Worm (Caenorhabditis elegans) whole organism, L1 larva: ENCODE results near the gene C48B4.10.

Experiments used
- C04F5.9 ChIP-seq: sonication (generic microtip); optimal IDR thresholded peaks from 2 replicates; lab custom pipeline; 2016; ENCODE audit warnings: missing genetic modification characterization, missing compliant biosample characterization
- C34B4.2 ChIP-seq: sonication (generic microtip); optimal IDR thresholded peaks from 2 replicates; lab custom pipeline; 2017; ENCODE audit warnings: mild to moderate bottlenecking, missing genetic modification characterization, missing compliant biosample characterization
- Y116A8C.19 ChIP-seq: sonication (generic microtip); optimal IDR thresholded peaks from 2 replicates; lab custom pipeline; 2016; ENCODE audit warnings: missing compliant biosample characterization, missing genetic modification characterization, borderline replicate concordance
- ceh-82 ChIP-seq, 3 experiments: fragments of 150-350 bp in 1 of 3; sonication (generic microtip) in 2 of 3; optimal IDR thresholded peaks; 2 replicates each; lab custom pipeline; 2014 to 2017; ENCODE audit warnings: missing biosample characterization in 3 of 3, missing genetic modification characterization in 3 of 3
- ceh-88 ChIP-seq: fragments of 200-800 bp; sonication (Bioruptor generic); IDR thresholded peaks from 2 replicates; pipeline ENCODE4 v1.3.6; 2022; ENCODE audit warnings: missing genetic modification characterization, missing compliant biosample characterization
- ceh-90 ChIP-seq: sonication (generic microtip); optimal IDR thresholded peaks from 2 replicates; lab custom pipeline; 2016; ENCODE audit warnings: missing genetic modification characterization, missing compliant biosample characterization
- ces-1 ChIP-seq: fragments of 150-350 bp; optimal IDR thresholded peaks from 2 replicates; lab custom pipeline; 2014; ENCODE audit warnings: missing biosample characterization, missing genetic modification reagents, missing genetic modification characterization
- dpl-1 ChIP-seq, 3 experiments: fragments of 150-350 bp in 2 of 3; sonication (generic microtip) in 1 of 3; optimal IDR thresholded peaks; 2 replicates each; lab custom pipeline; 2014 to 2017; ENCODE audit warnings: missing biosample characterization in 3 of 3, missing genetic modification characterization in 3 of 3, missing genetic modification reagents in 3 of 3
- efl-3 ChIP-seq: fragments of 200-800 bp; sonication (Bioruptor generic); optimal IDR thresholded peaks from 2 replicates; lab custom pipeline; 2018; ENCODE audit warnings: mild to moderate bottlenecking, missing genetic modification characterization, missing compliant biosample characterization
- elt-2 ChIP-seq: sonication (generic microtip); optimal IDR thresholded peaks from 2 replicates; lab custom pipeline; 2016; ENCODE audit warnings: missing genetic modification characterization, mild to moderate bottlenecking, inconsistent platforms, missing compliant biosample characterization, missing genetic modification reagents
- elt-3 ChIP-seq, 6 experiments: fragments of 150-350 bp in 1 of 6; sonication (generic microtip); optimal IDR thresholded peaks; 2 replicates each; lab custom pipeline; 2017 to 2018; ENCODE audit warnings: missing biosample characterization in 6 of 6, missing genetic modification characterization in 6 of 6, inconsistent platforms in 1 of 6
- ets-5 ChIP-seq: fragments of 200-800 bp; sonication (Bioruptor generic); IDR thresholded peaks from 2 replicates; pipeline ENCODE4 v1.3.6; 2022; ENCODE audit warnings: missing genetic modification characterization, missing compliant biosample characterization
- fkh-4 ChIP-seq: sonication (generic microtip); optimal IDR thresholded peaks from 2 replicates; lab custom pipeline; 2016; ENCODE audit warnings: missing compliant biosample characterization, missing genetic modification characterization, borderline replicate concordance
- fkh-8 ChIP-seq: sonication (generic microtip); optimal IDR thresholded peaks from 2 replicates; lab custom pipeline; 2016; ENCODE audit warnings: mild to moderate bottlenecking, missing genetic modification characterization, missing compliant biosample characterization
- grh-1 ChIP-seq: fragments of 200-800 bp; sonication (Bioruptor generic); IDR thresholded peaks from 2 replicates; pipeline ENCODE4 v1.3.6; 2022; ENCODE audit warnings: missing genetic modification reagents, missing genetic modification characterization, missing compliant biosample characterization
- hpl-2 ChIP-seq: fragments of 150-350 bp; optimal IDR thresholded peaks from 2 replicates; lab custom pipeline; 2014; ENCODE audit warnings: missing biosample characterization, missing genetic modification reagents, missing genetic modification characterization
- isw-1 ChIP-seq: fragments of 200-800 bp; sonication (Bioruptor generic); IDR thresholded peaks from 2 replicates; pipeline ENCODE4 v1.3.6; 2022; ENCODE audit warnings: missing genetic modification characterization, missing compliant biosample characterization
- lin-15B ChIP-seq: fragments of 150-350 bp; sonication (generic microtip); optimal IDR thresholded peaks from 3 replicates; lab custom pipeline; 2014; ENCODE audit warnings: missing biosample characterization, missing genetic modification characterization
- lin-35 ChIP-seq, 2 experiments: fragments of 150-350 bp; optimal IDR thresholded peaks; 2 replicates each; lab custom pipeline; 2014; ENCODE audit warnings: missing biosample characterization in 2 of 2, missing genetic modification characterization in 2 of 2, missing genetic modification reagents in 2 of 2
- lir-3 ChIP-seq: sonication (generic microtip); optimal IDR thresholded peaks from 2 replicates; lab custom pipeline; 2016; ENCODE audit warnings: mild to moderate bottlenecking, missing genetic modification characterization, moderate library complexity, missing compliant biosample characterization; ENCODE audit not compliant: poor library complexity
- lsy-2 ChIP-seq, 2 experiments: fragments of 150-350 bp; optimal IDR thresholded peaks; 2 replicates each; lab custom pipeline; 2014; ENCODE audit warnings: missing biosample characterization in 2 of 2, missing genetic modification characterization in 2 of 2
- nhr-11 ChIP-seq: fragments of 150-350 bp; optimal IDR thresholded peaks from 2 replicates; lab custom pipeline; 2014; ENCODE audit warnings: missing biosample characterization, missing genetic modification characterization
- nhr-19 ChIP-seq: fragments of 200-800 bp; sonication (Bioruptor generic); conservative IDR thresholded peaks from 2 replicates; pipeline ENCODE4 v1.3.6; 2022; ENCODE audit warnings: missing genetic modification characterization, missing compliant biosample characterization
- nhr-20 ChIP-seq: sonication (generic microtip); optimal IDR thresholded peaks from 2 replicates; lab custom pipeline; 2016; ENCODE audit warnings: mild to moderate bottlenecking, missing genetic modification characterization, missing compliant biosample characterization
- nhr-237 ChIP-seq: fragments of 150-350 bp; optimal IDR thresholded peaks from 2 replicates; lab custom pipeline; 2014; ENCODE audit warnings: missing biosample characterization, missing genetic modification characterization
- nhr-28 ChIP-seq: fragments of 150-350 bp; optimal IDR thresholded peaks from 2 replicates; lab custom pipeline; 2014; ENCODE audit warnings: missing biosample characterization, missing genetic modification characterization
- nhr-71 ChIP-seq: sonication (generic microtip); optimal IDR thresholded peaks from 2 replicates; lab custom pipeline; 2016; ENCODE audit warnings: mild to moderate bottlenecking, missing genetic modification characterization, moderate library complexity, missing compliant biosample characterization
- nhr-76 ChIP-seq: sonication (generic microtip); optimal IDR thresholded peaks from 2 replicates; lab custom pipeline; 2017; ENCODE audit warnings: missing biosample characterization, missing genetic modification characterization
- nhr-84 ChIP-seq: sonication (generic microtip); optimal IDR thresholded peaks from 2 replicates; lab custom pipeline; 2017; ENCODE audit warnings: missing biosample characterization, missing genetic modification characterization
- nhr-90 ChIP-seq: sonication (generic microtip); optimal IDR thresholded peaks from 2 replicates; lab custom pipeline; 2016; ENCODE audit warnings: mild to moderate bottlenecking, missing genetic modification characterization, missing compliant biosample characterization; ENCODE audit not compliant: poor library complexity
- pag-3 ChIP-seq: sonication (generic microtip); optimal IDR thresholded peaks from 2 replicates; lab custom pipeline; 2017; ENCODE audit warnings: missing genetic modification characterization, mild to moderate bottlenecking, missing compliant biosample characterization, antibody characterized with exemption, borderline replicate concordance; ENCODE audit not compliant: insufficient read depth
- rnt-1 ChIP-seq: sonication (generic microtip); optimal IDR thresholded peaks from 2 replicates; lab custom pipeline; 2016; ENCODE audit warnings: mild to moderate bottlenecking, missing genetic modification characterization, moderate library complexity, missing compliant biosample characterization
- skn-1 ChIP-seq: fragments of 150-350 bp; optimal IDR thresholded peaks from 2 replicates; lab custom pipeline; 2014; ENCODE audit warnings: missing biosample characterization, missing genetic modification characterization
- swsn-7 ChIP-seq: sonication (generic microtip); optimal IDR thresholded peaks from 2 replicates; lab custom pipeline; 2016; ENCODE audit warnings: missing genetic modification characterization, missing compliant biosample characterization
- tbx-2 ChIP-seq: sonication (generic microtip); optimal IDR thresholded peaks from 2 replicates; lab custom pipeline; 2016; ENCODE audit warnings: missing genetic modification characterization, missing compliant biosample characterization
- unc-130 ChIP-seq: fragments of 150-350 bp; optimal IDR thresholded peaks from 2 replicates; lab custom pipeline; 2017; ENCODE audit warnings: missing biosample characterization, missing genetic modification characterization, inconsistent platforms
- unc-30 ChIP-seq: sonication (generic microtip); optimal IDR thresholded peaks from 2 replicates; lab custom pipeline; 2017; ENCODE audit warnings: missing biosample characterization, missing genetic modification characterization
- unc-86 ChIP-seq: sonication (generic microtip); optimal IDR thresholded peaks from 2 replicates; lab custom pipeline; 2016; ENCODE audit warnings: missing genetic modification characterization, missing compliant biosample characterization
- unc-98 ChIP-seq: fragments of 200-800 bp; sonication (Bioruptor generic); IDR thresholded peaks from 2 replicates; pipeline ENCODE4 v1.3.6; 2022; ENCODE audit warnings: missing genetic modification characterization, missing compliant biosample characterization
- vab-15 ChIP-seq: sonication (generic microtip); optimal IDR thresholded peaks from 2 replicates; lab custom pipeline; 2017; ENCODE audit warnings: missing genotype, mild to moderate bottlenecking, missing genetic modification characterization, missing compliant biosample characterization
- zag-1 ChIP-seq: fragments of 150-350 bp; optimal IDR thresholded peaks from 2 replicates; lab custom pipeline; 2014; ENCODE audit warnings: missing biosample characterization, missing genetic modification characterization

The C48B4.10 gene

DNA sequence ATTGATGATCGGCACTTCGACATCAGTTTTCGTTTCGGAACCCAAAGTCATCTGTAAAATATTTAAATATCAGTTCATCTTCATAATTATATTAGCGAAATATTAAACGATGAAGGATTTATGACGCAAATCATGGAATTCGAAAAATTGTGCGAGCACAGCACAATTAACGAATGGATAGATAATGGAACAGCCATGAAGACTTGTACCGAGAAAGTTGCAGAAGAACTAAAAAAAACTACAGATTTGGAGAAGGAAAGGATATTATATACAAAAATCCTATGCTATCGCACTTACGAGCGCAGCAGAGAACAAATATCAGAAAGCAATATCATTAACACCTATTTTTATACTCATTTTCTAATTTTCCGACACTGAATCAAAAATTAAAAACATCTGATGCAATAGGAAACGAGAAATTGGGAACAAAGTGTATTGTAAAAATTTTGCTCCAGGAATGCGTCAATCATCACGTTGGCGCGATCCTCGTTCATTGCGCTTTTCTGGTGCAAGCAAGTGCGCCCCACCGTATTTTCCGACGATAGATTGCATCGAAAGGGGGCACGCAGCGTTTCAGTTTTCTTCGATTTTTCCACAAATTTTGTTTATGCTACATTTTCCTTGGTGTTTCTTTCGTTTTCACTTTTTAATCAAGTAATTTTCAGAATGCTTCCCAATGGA, 42.8 kb downstream of the C48B4.10 start, which contains the start of the genes clu-1 and prp-40 (continued):
- TF ChIP-seq nhr-237 (tag; lab: Kevin White, UChicago) (peak; percentile 55), unc-130 (tag; lab: Kevin White, UChicago) (peak; percentile 88), ets-5 (no peak), efl-3 (GFP tag; lab: Kevin White, UChicago) (no peak), nhr-84 (tag; lab: Kevin White, UChicago) (no peak), rnt-1 (tag; lab: Kevin White, UChicago) (peak; percentile 95), unc-98 (GFP tag; lab: Robert Waterston, UW) (no peak), nhr-76 (no peak), swsn-7 (tag; lab: Kevin White, UChicago) (peak; percentile 91), isw-1 (GFP tag; lab: Robert Waterston, UW) (peak; percentile 88), nhr-11 (peak; percentile 43), grh-1 (peak; percentile 78), pag-3 (tag; lab: Kevin White, UChicago) (no peak), hpl-2 (peak; percentile 70), elt-3 (tag; optimal IDR thresholded peaks at IDR 0.05; lab: Kevin White, UChicago) (peak in 3 of 6 experiments; percentile 21 to 86 (median 68)), Y116A8C.19 (tag; lab: Kevin White, UChicago) (no peak), unc-30 (tag; lab: Kevin White, UChicago) (no peak), fkh-8 (peak; percentile 86), elt-2 (tag; lab: Kevin White, UChicago) (peak; percentile 56), dpl-1 (GFP tag; optimal IDR thresholded peaks at IDR 0.05; lab: Kevin White, UChicago) (peak; percentile 83 to 87 (median 86)), nhr-20 (tag; lab: Kevin White, UChicago) (peak; percentile 93), nhr-28 (no peak), lin-15B (tag; lab: Kevin White, UChicago) (peak; percentile 93), ceh-88 (GFP tag; lab: Robert Waterston, UW) (no peak), ces-1 (no peak), vab-15 (no peak), unc-86 (tag; lab: Kevin White, UChicago) (peak; percentile 88), nhr-19 (peak; percentile 89), ceh-82 (tag; optimal IDR thresholded peaks at IDR 0.05; lab: Kevin White, UChicago) (peak; percentile 90 to 92 (median 92)), C04F5.9 (tag; lab: Kevin White, UChicago) (peak; percentile 70), lir-3 (peak; percentile 65), ceh-90 (tag; lab: Kevin White, UChicago) (no peak)

- TF ChIP-seq zag-1 (tag; lab: Kevin White, UChicago), result no peak
- no peak for TF ChIP-seq dpl-1 (GFP tag; optimal IDR thresholded peaks at IDR 0.05; lab: Kevin White, UChicago)
- TF ChIP-seq elt-3 (tag; optimal IDR thresholded peaks at IDR 0.05; lab: Kevin White, UChicago), result no peak
- no peak for TF ChIP-seq nhr-76
- no peak for TF ChIP-seq unc-130 (tag; lab: Kevin White, UChicago)
- no peak for TF ChIP-seq skn-1
- no peak for TF ChIP-seq C34B4.2 (tag; lab: Kevin White, UChicago)
- no peak for TF ChIP-seq nhr-71
- TF ChIP-seq tbx-2 (tag; lab: Kevin White, UChicago), result no peak
- TF ChIP-seq rnt-1 (tag; lab: Kevin White, UChicago), result no peak
- no peak for TF ChIP-seq nhr-90 (tag; lab: Kevin White, UChicago)
- no peak for TF ChIP-seq Y116A8C.19 (tag; lab: Kevin White, UChicago)
- TF ChIP-seq lin-35 (GFP tag; optimal IDR thresholded peaks at IDR 0.05; lab: Kevin White, UChicago), result no peak
- no peak for TF ChIP-seq fkh-4
- no peak for TF ChIP-seq lsy-2 (tag; optimal IDR thresholded peaks at IDR 0.05; lab: Kevin White, UChicago)
- TF ChIP-seq unc-30 (tag; lab: Kevin White, UChicago), result no peak
Measured at ce11 chrIII:9516148-9516547, 48.2 kb downstream of the C48B4.10 start, which contains the start of gene F55H2.7. Gene F55H2.7 (minus strand): TSS chrIII:9516248.
